Worm (Caenorhabditis elegans): Measurements from ENCODE around the gene T21H3.1.
A peak's percentile ranks its signal among the peaks of the same experiment; 100 is the strongest.

T21H3.1 gene

DNA sequence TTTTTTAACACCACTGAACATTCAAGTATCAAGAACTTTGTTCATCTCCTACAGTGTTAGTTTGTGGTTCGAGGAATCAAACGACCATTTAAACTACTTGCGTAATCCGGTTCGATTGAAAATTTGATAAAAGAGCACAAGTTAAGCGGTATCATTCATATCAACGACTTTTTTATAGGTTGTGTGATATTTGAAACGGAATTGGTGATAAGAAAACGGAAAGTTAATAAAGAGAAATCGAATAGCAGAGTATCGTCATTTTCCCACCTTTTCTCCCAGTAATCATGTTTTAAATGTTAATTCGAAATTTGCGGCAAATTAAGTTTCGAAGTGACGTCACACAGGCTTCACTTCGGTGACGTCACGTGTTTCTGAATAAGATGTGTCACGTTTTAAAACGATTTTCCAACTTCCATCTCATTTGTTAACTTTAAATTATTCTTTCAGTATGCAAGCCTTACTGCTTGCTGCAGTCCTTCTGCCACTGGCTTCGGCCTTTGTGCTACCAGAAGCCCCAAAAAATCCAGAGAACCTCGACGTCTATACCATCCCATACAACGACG lies at the start of gene T21H3.1:
T21H3.1 (plus strand) TSS at position 448 of the 563 bp plus-strand sequence.
- no peak for TF ChIP-seq pag-3 (tag; optimal IDR thresholded peaks at IDR 0.05; ENCODE audit: borderline replicate concordance, insufficient read depth)
- no peak for TF ChIP-seq unc-98 (GFP tag; IDR thresholded peaks at IDR 0.05)
- TF ChIP-seq ama-1 (optimal IDR thresholded peaks at IDR 0.05) = no peak
- TF ChIP-seq pax-3 (tag; optimal IDR thresholded peaks at IDR 0.05) = no peak
- TF ChIP-seq ceh-8 (GFP tag; optimal IDR thresholded peaks at IDR 0.05) = no peak
- TF ChIP-seq fkh-10 (GFP tag; optimal IDR thresholded peaks at IDR 0.05) = no peak
- peak; percentile 31 for TF ChIP-seq pqm-1 (tag; optimal IDR thresholded peaks at IDR 0.05)
- TF ChIP-seq dsc-1 (tag; optimal IDR thresholded peaks at IDR 0.05) = no peak
- TF ChIP-seq ceh-88 (GFP tag; IDR thresholded peaks at IDR 0.05) = no peak
- TF ChIP-seq fkh-8 (tag; optimal IDR thresholded peaks at IDR 0.05) = no peak
- no peak for TF ChIP-seq efl-1 (optimal IDR thresholded peaks at IDR 0.05)
- peak in 1 of 2 experiments; percentile 26 for TF ChIP-seq efl-1 (GFP tag; optimal IDR thresholded peaks at IDR 0.05 in 1 of 2)
- TF ChIP-seq elt-2 (tag; optimal IDR thresholded peaks at IDR 0.05) = peak; percentile 74
- no peak for TF ChIP-seq nhr-90 (tag; optimal IDR thresholded peaks at IDR 0.05; ENCODE audit: poor library complexity)
- TF ChIP-seq lin-35 (GFP tag; optimal IDR thresholded peaks at IDR 0.05) = peak in 1 of 2 experiments; percentile 17
- peak; percentile 31 for TF ChIP-seq tlp-1 (tag; optimal IDR thresholded peaks at IDR 0.05)
- no peak for TF ChIP-seq unc-130 (tag; optimal IDR thresholded peaks at IDR 0.05)

DNA sequence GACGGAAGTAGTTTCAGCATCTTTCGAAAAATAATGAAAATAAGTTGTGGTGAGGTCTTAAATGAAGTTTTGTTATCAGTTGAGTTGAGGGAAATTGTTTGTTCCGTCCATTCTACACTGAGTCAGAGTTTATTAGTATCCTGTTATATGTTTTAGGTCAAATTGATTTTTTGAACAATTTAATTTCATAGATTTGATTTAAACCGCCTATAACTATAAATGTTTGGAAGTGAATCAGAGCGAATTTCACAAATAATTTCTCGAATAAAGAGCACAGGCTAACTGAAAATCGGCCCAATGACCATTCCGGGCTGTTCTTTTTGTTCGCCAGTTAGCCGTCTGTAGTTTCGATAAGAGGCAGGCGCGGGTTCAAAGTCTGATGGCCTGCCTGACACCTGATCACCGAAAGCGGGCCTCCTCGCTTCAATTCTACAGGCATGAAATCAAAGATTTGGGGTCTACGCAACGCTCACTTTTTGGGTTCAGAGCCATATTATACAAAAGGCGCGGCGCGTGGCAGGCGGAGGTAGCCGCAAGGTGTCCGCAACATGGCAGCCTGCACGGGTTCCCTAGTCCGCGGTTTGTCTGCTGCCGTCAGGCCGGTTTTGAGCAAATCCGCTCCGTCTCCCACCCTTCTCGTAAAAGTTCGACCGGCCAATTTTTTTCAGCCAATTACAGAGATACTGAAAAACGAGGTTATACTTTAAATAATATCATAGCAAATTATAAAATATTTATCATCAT lies 44.5 kb upstream of the T21H3.1 start, which contains the start of gene W07B8.4:
W07B8.4 (minus strand) TSS at position 51 of the 744 bp plus-strand sequence.
- TF ChIP-seq nhr-12 (tag; optimal IDR thresholded peaks at IDR 0.05) (no peak), fkh-8 (tag; optimal IDR thresholded peaks at IDR 0.05) (no peak), pag-3 (tag; optimal IDR thresholded peaks at IDR 0.05; ENCODE audit: borderline replicate concordance, insufficient read depth) (no peak), nhr-47 (tag; optimal IDR thresholded peaks at IDR 0.05) (no peak), ceh-90 (tag; optimal IDR thresholded peaks at IDR 0.05) (no peak), nhr-90 (tag; optimal IDR thresholded peaks at IDR 0.05; ENCODE audit: poor library complexity) (no peak), ama-1 (optimal IDR thresholded peaks at IDR 0.05) (no peak), nhr-20 (tag; optimal IDR thresholded peaks at IDR 0.05) (no peak), swsn-7 (tag; optimal IDR thresholded peaks at IDR 0.05) (no peak), mdl-1 (tag; optimal IDR thresholded peaks at IDR 0.05) (no peak), pax-3 (tag; optimal IDR thresholded peaks at IDR 0.05) (no peak), ztf-4 (tag; optimal IDR thresholded peaks at IDR 0.05) (no peak), dsc-1 (tag; optimal IDR thresholded peaks at IDR 0.05) (no peak)

DNA sequence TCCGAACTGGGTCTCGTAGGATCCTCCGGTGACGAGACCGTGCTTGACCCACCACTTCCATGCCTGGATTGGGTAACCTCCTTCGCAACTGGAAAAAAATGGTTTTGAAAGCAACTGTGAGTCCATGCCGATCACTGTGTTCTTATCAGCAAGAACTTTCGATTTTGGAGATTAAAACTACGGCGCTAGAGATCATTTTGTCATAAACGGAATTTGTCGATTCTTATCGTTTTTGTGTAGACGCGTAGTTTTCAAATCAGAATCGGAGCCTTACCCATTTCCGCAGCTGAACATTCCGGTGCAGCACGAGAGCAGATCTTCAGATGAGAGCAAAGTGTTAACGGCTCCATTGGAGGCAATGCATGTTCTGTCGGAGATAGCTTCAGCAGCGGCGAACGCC lies 43.3 kb upstream of the T21H3.1 start:
- no peak for TF ChIP-seq efl-1 (optimal IDR thresholded peaks at IDR 0.05)
- TF ChIP-seq efl-1 (GFP tag; optimal IDR thresholded peaks at IDR 0.05 in 1 of 2) = peak in 1 of 2 experiments; percentile 91
- TF ChIP-seq mep-1 (tag; optimal IDR thresholded peaks at IDR 0.05) = no peak
- TF ChIP-seq elt-2 (tag; optimal IDR thresholded peaks at IDR 0.05) = no peak
- TF ChIP-seq xbp-1 (tag; optimal IDR thresholded peaks at IDR 0.05) = no peak
- TF ChIP-seq nhr-90 (tag; optimal IDR thresholded peaks at IDR 0.05; ENCODE audit: poor library complexity) = no peak
- peak; percentile 3 for TF ChIP-seq ceh-8 (GFP tag; optimal IDR thresholded peaks at IDR 0.05)

DNA sequence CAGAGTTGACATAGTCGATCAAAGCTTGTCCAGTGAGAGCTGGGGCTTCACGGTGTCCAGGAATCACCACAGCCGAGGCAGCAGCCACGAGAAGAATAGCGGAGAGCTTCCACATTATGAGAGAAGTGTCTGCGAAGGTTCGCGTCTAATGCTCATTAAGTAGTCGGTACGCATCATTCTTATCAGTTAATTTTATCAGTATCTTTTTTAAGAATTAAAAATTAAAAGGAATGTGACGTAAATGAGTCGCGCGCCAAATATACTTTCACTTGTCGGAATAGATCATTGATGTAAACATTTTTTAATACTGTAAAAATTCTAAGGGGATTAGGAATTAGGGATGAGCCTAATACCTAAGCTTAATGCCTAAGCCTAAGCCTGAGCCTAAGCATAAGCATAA lies 42.7 kb upstream of the T21H3.1 start, which contains the start of gene cpr-5:
cpr-5 (minus strand) TSS at position 197 of the 400 bp plus-strand sequence.
- TF ChIP-seq nhr-84 (tag; optimal IDR thresholded peaks at IDR 0.05) (no peak), elt-2 (tag; optimal IDR thresholded peaks at IDR 0.05) (peak; percentile 63)

DNA sequence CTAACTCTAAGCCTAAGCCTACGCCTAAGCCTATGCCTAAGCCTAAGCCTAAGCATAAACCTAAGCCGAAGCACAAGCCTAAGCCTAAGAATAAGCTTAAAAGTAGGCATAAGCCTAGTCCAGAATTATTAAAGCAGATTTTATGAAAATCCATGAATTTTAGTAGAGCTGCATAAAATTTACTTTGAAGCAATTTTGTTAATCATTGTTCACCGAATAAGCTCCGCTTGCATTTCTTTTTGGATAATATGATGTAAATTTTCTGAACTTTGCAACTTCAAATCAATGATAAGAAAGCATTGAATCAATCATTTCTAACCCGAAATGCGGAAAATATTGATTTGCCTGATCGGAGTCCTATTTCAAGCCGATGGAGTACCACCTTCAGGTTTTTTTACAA lies 42.2 kb upstream of the T21H3.1 start, which contains the start of gene cpr-8:
cpr-8 (plus strand) TSS at position 301 of the 400 bp plus-strand sequence.
- TF ChIP-seq unc-86 (tag; optimal IDR thresholded peaks at IDR 0.05) = no peak
- no peak for TF ChIP-seq ceh-88 (GFP tag; IDR thresholded peaks at IDR 0.05)
- TF ChIP-seq egl-27 (tag; optimal IDR thresholded peaks at IDR 0.05) = no peak

DNA sequence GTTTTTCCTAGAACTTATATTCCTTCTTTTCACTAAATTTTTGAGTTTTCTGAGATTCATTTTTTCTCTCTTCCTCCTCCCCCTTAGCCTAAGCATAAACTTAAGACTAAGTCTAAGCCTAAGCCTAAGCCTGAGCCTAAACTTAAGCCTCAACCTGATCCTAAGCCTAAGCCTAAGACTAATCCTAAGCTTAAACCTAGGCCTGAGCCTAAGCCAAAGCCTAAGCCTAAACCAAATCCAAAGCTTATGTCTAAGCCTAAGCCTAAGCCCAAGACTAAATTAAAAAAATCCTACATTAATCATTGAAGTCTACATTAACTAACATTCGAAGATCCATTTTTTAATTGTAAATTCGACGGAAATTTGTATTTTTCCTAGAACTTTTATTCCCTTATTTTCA lies 35.7 kb upstream of the T21H3.1 start:
- TF ChIP-seq tlp-1 (tag; optimal IDR thresholded peaks at IDR 0.05) = no peak
- no peak for TF ChIP-seq unc-98 (GFP tag; IDR thresholded peaks at IDR 0.05)
- TF ChIP-seq ceh-8 (GFP tag; optimal IDR thresholded peaks at IDR 0.05) = no peak
- no peak for TF ChIP-seq alr-1 (tag; optimal IDR thresholded peaks at IDR 0.05; ENCODE audit: borderline replicate concordance)
- TF ChIP-seq pqm-1 (tag; optimal IDR thresholded peaks at IDR 0.05) = no peak
- TF ChIP-seq blmp-1 (tag; optimal IDR thresholded peaks at IDR 0.05) = no peak
- TF ChIP-seq ztf-11 (tag; optimal IDR thresholded peaks at IDR 0.05) = no peak
- no peak for TF ChIP-seq nhr-11 (tag; optimal IDR thresholded peaks at IDR 0.05)
- no peak for TF ChIP-seq fkh-4 (tag; optimal IDR thresholded peaks at IDR 0.05; ENCODE audit: borderline replicate concordance)
- TF ChIP-seq egl-27 (tag; optimal IDR thresholded peaks at IDR 0.05) = no peak
- TF ChIP-seq nhr-28 (tag; optimal IDR thresholded peaks at IDR 0.05) = no peak
- no peak for TF ChIP-seq unc-86 (tag; optimal IDR thresholded peaks at IDR 0.05)
- TF ChIP-seq mab-9 (GFP tag; IDR thresholded peaks at IDR 0.05) = no peak
- TF ChIP-seq rnt-1 (tag; optimal IDR thresholded peaks at IDR 0.05) = no peak
- TF ChIP-seq lin-39 (tag; optimal IDR thresholded peaks at IDR 0.05) = no peak
- TF ChIP-seq nhr-237 (tag; optimal IDR thresholded peaks at IDR 0.05) = no peak

Measured in whole organism, L1 larva.